Fruit fly (Drosophila melanogaster) whole organism, adult: ENCODE measurements around the gene Dnali1.

Experiments used
- CG11617 ChIP-seq: fragments of 200-800 bp; sonication (Bioruptor generic); optimal IDR thresholded peaks from 2 replicates; lab custom pipeline; 2017; ENCODE audit warnings: mild to moderate bottlenecking, missing biosample characterization, missing genetic modification reagents, missing genetic modification characterization
- CG12768 ChIP-seq: fragments of 200-800 bp; sonication (Bioruptor generic); optimal IDR thresholded peaks from 2 replicates; lab custom pipeline; 2017; ENCODE audit warnings: missing biosample characterization, missing genetic modification characterization, mild to moderate bottlenecking, moderate library complexity, missing genetic modification reagents
- CG14711 ChIP-seq: fragments of 200-800 bp; sonication (Bioruptor generic); optimal IDR thresholded peaks from 2 replicates; lab custom pipeline; 2018; ENCODE audit warnings: missing biosample characterization, mild to moderate bottlenecking, missing genetic modification characterization, moderate library complexity
- CG1620 ChIP-seq: fragments of 200-800 bp; sonication (Bioruptor generic); optimal IDR thresholded peaks from 2 replicates; lab custom pipeline; 2016; ENCODE audit warnings: missing biosample characterization, missing genetic modification characterization
- CG33017 ChIP-seq: fragments of 200-800 bp; sonication (Bioruptor generic); optimal IDR thresholded peaks from 2 replicates; lab custom pipeline; 2018; ENCODE audit warnings: missing biosample characterization, mild to moderate bottlenecking, missing genetic modification characterization, moderate library complexity
- CG5204 ChIP-seq: fragments of 200-800 bp; sonication (Bioruptor generic); optimal IDR thresholded peaks from 2 replicates; lab custom pipeline; 2016; ENCODE audit warnings: missing biosample characterization, missing genetic modification characterization
- CG7045 ChIP-seq: fragments of 200-800 bp; sonication (Bioruptor generic); optimal IDR thresholded peaks from 2 replicates; lab custom pipeline; 2017; ENCODE audit warnings: missing biosample characterization, mild to moderate bottlenecking, missing genetic modification characterization
- CG7101 ChIP-seq: fragments of 200-800 bp; sonication (Bioruptor generic); optimal IDR thresholded peaks from 2 replicates; lab custom pipeline; 2018; ENCODE audit warnings: missing biosample characterization, mild to moderate bottlenecking, missing genetic modification characterization, moderate library complexity
- Clk ChIP-seq: fragments of 200-800 bp; sonication (Bioruptor generic); optimal IDR thresholded peaks from 2 replicates; lab custom pipeline; 2017; ENCODE audit warnings: missing biosample characterization, missing genetic modification characterization
- Crg-1 ChIP-seq: fragments of 200-800 bp; sonication (Bioruptor generic); optimal IDR thresholded peaks from 2 replicates; lab custom pipeline; 2016; ENCODE audit warnings: missing biosample characterization, missing genetic modification characterization
- Hr96 ChIP-seq: fragments of 200-800 bp; sonication (Bioruptor generic); optimal IDR thresholded peaks from 2 replicates; lab custom pipeline; 2016; ENCODE audit warnings: missing biosample characterization, missing genetic modification characterization
- Mnt ChIP-seq: fragments of 200-800 bp; sonication (Bioruptor generic); optimal IDR thresholded peaks from 2 replicates; lab custom pipeline; 2016; ENCODE audit warnings: missing biosample characterization, mild to moderate bottlenecking, missing genetic modification characterization
- bab1 ChIP-seq: fragments of 200-800 bp; sonication (Bioruptor generic); optimal IDR thresholded peaks from 3 replicates; lab custom pipeline; 2019; ENCODE audit warnings: missing biosample characterization, mild to moderate bottlenecking, missing genetic modification characterization, moderate library complexity
- cic ChIP-seq: fragments of 200-800 bp; sonication (Bioruptor generic); optimal IDR thresholded peaks from 2 replicates; lab custom pipeline; 2017; ENCODE audit warnings: missing biosample characterization, mild to moderate bottlenecking, missing genetic modification characterization, moderate library complexity
- cnc ChIP-seq, 2 experiments: fragments of >200 bp; optimal IDR thresholded peaks; 2 replicates each; lab custom pipeline; 2017
- kay ChIP-seq: fragments of 200-800 bp; sonication (Bioruptor generic); peaks from one replicate; lab custom pipeline; 2016; ENCODE audit warnings: missing biosample characterization, missing genetic modification characterization, borderline replicate concordance
- ovo ChIP-seq: fragments of 200-800 bp; sonication (Bioruptor generic); optimal IDR thresholded peaks from 2 replicates; lab custom pipeline; 2016; ENCODE audit warnings: missing biosample characterization, missing genetic modification characterization
- pad ChIP-seq: fragments of 200-800 bp; sonication (Bioruptor generic); optimal IDR thresholded peaks from 3 replicates; lab custom pipeline; 2017; ENCODE audit warnings: missing biosample characterization, missing genetic modification characterization, mild to moderate bottlenecking, moderate library complexity, missing genetic modification reagents
- tj ChIP-seq: fragments of 200-800 bp; sonication (Bioruptor generic); optimal IDR thresholded peaks from 3 replicates; lab custom pipeline; 2017; ENCODE audit warnings: missing biosample characterization, mild to moderate bottlenecking, missing genetic modification characterization, moderate library complexity
- toe ChIP-seq: fragments of 200-800 bp; sonication (Bioruptor generic); optimal IDR thresholded peaks from 2 replicates; lab custom pipeline; 2016; ENCODE audit warnings: missing biosample characterization, missing genetic modification characterization

Dnali1 gene

DNA sequence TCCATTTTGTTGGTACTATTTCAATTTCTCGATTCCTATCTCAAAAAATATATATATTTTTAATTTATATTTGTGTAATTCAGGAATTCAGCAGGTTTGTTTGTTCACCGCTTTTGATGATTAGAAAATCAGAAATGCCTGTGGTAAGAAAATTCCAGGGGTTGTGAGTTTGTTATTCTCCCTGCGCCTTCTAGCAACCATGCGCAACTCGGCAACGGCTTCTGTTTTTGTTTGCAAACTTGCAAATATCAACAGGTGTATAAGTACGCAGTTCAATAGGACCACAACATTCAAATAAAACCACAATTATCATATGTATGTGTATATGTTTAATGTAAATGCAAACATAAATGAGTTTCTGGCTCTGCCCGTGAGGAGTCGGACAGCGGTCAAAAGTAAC is at the start of gene Dnali1:
Gene Dnali1, minus strand, starts transcription at position 101 of the 400 bp plus-strand sequence.
- TF ChIP-seq ovo (GFP tag; lab: Kevin White, UChicago), result no peak
- no peak for TF ChIP-seq cic
- no peak for TF ChIP-seq CG11617 (GFP tag; lab: Kevin White, UChicago)
- TF ChIP-seq kay (GFP tag; lab: Kevin White, UChicago), result no peak
- TF ChIP-seq CG1620 (GFP tag; lab: Kevin White, UChicago), result no peak
- no peak for TF ChIP-seq Hr96
- no peak for TF ChIP-seq cnc (optimal IDR thresholded peaks at IDR 0.05; lab: Kevin White, UChicago)
- no peak for TF ChIP-seq CG12768 (GFP tag; lab: Kevin White, UChicago)
- TF ChIP-seq CG7101 (tag; lab: Kevin White, UChicago), result no peak
- TF ChIP-seq tj (GFP tag; lab: Kevin White, UChicago), result no peak
- TF ChIP-seq CG7045 (GFP tag; lab: Kevin White, UChicago), result no peak
- no peak for TF ChIP-seq CG33017 (tag; lab: Kevin White, UChicago)
- no peak for TF ChIP-seq pad (GFP tag; lab: Kevin White, UChicago)
- TF ChIP-seq CG5204 (GFP tag; lab: Kevin White, UChicago), result no peak
- TF ChIP-seq Mnt (GFP tag; lab: Kevin White, UChicago), result no peak
- TF ChIP-seq bab1 (GFP tag; lab: Kevin White, UChicago), result no peak
- TF ChIP-seq Crg-1, result no peak
- no peak for TF ChIP-seq toe
- no peak for TF ChIP-seq Clk (GFP tag; lab: Kevin White, UChicago)

dm6 chr3R:11941116-11941515 is 48.0 kb upstream of the Dnali1 start:
- TF ChIP-seq ovo (GFP tag; lab: Kevin White, UChicago) (no peak), Clk (GFP tag; lab: Kevin White, UChicago) (no peak), bab1 (GFP tag; lab: Kevin White, UChicago) (no peak), cic (no peak), cnc (optimal IDR thresholded peaks at IDR 0.05; lab: Kevin White, UChicago) (no peak), tj (GFP tag; lab: Kevin White, UChicago) (no peak), CG11617 (GFP tag; lab: Kevin White, UChicago) (no peak), Mnt (GFP tag; lab: Kevin White, UChicago) (no peak), CG7101 (tag; lab: Kevin White, UChicago) (no peak), toe (no peak), Hr96 (no peak), kay (GFP tag; lab: Kevin White, UChicago) (no peak), pad (GFP tag; lab: Kevin White, UChicago) (no peak), Crg-1 (no peak), CG1620 (GFP tag; lab: Kevin White, UChicago) (no peak), CG33017 (tag; lab: Kevin White, UChicago) (no peak), CG7045 (GFP tag; lab: Kevin White, UChicago) (no peak), CG12768 (GFP tag; lab: Kevin White, UChicago) (no peak), CG14711 (tag; lab: Kevin White, UChicago) (no peak)

DNA sequence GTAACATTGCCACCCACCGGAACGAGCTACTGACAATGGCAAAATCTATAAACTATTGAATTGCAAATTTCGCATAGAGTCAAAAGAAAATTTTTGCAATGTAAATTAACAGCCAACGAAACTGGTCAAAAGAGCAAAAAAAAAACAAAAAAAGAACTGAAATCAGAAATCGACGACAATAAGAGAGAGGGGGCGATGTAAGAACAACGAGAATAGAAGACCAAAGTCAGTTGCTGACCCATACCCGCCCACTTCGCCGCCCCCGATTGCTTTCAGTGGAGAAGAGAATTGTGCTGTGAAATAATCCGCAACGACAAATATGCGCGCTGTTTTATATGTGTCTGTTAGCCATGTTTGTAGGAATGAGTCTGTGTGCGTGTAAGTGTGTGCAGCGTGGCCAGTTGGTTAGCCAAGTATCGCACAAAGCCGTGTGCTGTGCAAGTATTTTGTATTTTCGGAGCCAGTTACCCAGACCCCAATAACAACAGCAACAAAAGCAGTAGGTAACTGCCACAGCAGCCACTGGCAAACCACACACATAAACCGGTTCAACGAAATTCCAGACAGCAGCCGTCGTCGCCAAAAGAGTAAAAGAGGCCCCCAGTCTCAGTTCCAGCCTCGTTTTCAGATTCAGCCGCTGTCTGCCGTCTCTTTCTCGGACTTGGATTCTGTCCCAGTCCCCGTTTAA is 44.5 kb upstream of the Dnali1 start:
- no peak for TF ChIP-seq cnc (optimal IDR thresholded peaks at IDR 0.05; lab: Kevin White, UChicago)
- TF ChIP-seq cic, result no peak

dm6 chr3R:11933903-11934302 is 40.8 kb upstream of the Dnali1 start:
- no peak for TF ChIP-seq cic

DNA sequence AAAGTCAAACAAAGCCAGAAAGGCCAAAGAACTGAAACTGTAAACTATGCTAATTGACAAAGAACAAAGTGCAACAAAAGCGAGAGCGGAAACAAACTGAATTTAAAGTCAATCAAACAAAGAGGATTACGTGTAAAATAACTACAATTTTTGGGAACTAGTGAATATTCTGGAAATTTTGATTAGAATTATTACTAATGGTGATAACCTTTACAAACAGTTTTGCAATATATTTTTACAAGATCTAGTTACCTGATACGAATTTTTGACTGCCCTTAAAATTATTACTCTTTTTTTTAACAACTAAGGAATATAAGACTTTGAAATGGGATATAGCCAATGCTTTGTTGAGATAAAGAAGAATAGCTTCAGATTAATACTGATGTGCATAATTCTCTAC is 37.9 kb upstream of the Dnali1 start, which contains the start of gene CG14731:
Gene CG14731, plus strand, starts transcription at position 301 of the 400 bp plus-strand sequence.
- TF ChIP-seq toe (no peak), CG33017 (tag; lab: Kevin White, UChicago) (no peak), Mnt (GFP tag; lab: Kevin White, UChicago) (no peak), CG7101 (tag; lab: Kevin White, UChicago) (no peak), ovo (GFP tag; lab: Kevin White, UChicago) (no peak), CG12768 (GFP tag; lab: Kevin White, UChicago) (no peak), pad (GFP tag; lab: Kevin White, UChicago) (no peak), tj (GFP tag; lab: Kevin White, UChicago) (no peak), cic (no peak)

dm6 chr3R:11920605-11921004 is 27.5 kb upstream of the Dnali1 start:
- TF ChIP-seq cnc (optimal IDR thresholded peaks at IDR 0.05; lab: Kevin White, UChicago), result no peak
- TF ChIP-seq CG12768 (GFP tag; lab: Kevin White, UChicago), result no peak
- TF ChIP-seq CG1620 (GFP tag; lab: Kevin White, UChicago), result no peak
- TF ChIP-seq kay (GFP tag; lab: Kevin White, UChicago), result no peak
- TF ChIP-seq CG33017 (tag; lab: Kevin White, UChicago), result no peak
- TF ChIP-seq ovo (GFP tag; lab: Kevin White, UChicago), result no peak
- no peak for TF ChIP-seq Mnt (GFP tag; lab: Kevin White, UChicago)
- no peak for TF ChIP-seq CG7101 (tag; lab: Kevin White, UChicago)
- TF ChIP-seq CG14711 (tag; lab: Kevin White, UChicago), result no peak
- TF ChIP-seq toe, result no peak
- TF ChIP-seq pad (GFP tag; lab: Kevin White, UChicago), result no peak
- TF ChIP-seq bab1 (GFP tag; lab: Kevin White, UChicago), result no peak
- no peak for TF ChIP-seq CG11617 (GFP tag; lab: Kevin White, UChicago)
- no peak for TF ChIP-seq Crg-1
